Worm (Caenorhabditis elegans) whole organism, L1 larva: Measurements from ENCODE around the gene gst-12.

Source experiments
- nhr-77 ChIP-seq: fragments of 150-350 bp; optimal IDR thresholded peaks from 2 replicates; lab custom pipeline; 2014; ENCODE audit warnings: missing biosample characterization, missing genetic modification characterization
- sox-4 ChIP-seq: sonication (generic microtip); optimal IDR thresholded peaks from 2 replicates; lab custom pipeline; 2016; ENCODE audit warnings: missing genetic modification characterization, missing compliant biosample characterization
- zag-1 ChIP-seq: fragments of 150-350 bp; optimal IDR thresholded peaks from 2 replicates; lab custom pipeline; 2014; ENCODE audit warnings: missing biosample characterization, missing genetic modification characterization

- TF ChIP-seq zag-1 (tag; lab: Kevin White, UChicago) (no peak), nhr-77 (tag; lab: Kevin White, UChicago) (no peak), sox-4 (tag; lab: Kevin White, UChicago) (no peak)
These were observed 22.6 kb downstream of the gst-12 start for ce11 chrII:13595279-13595678.
